Worm (Caenorhabditis elegans): ENCODE data around the gene C18E9.5.

DNA sequence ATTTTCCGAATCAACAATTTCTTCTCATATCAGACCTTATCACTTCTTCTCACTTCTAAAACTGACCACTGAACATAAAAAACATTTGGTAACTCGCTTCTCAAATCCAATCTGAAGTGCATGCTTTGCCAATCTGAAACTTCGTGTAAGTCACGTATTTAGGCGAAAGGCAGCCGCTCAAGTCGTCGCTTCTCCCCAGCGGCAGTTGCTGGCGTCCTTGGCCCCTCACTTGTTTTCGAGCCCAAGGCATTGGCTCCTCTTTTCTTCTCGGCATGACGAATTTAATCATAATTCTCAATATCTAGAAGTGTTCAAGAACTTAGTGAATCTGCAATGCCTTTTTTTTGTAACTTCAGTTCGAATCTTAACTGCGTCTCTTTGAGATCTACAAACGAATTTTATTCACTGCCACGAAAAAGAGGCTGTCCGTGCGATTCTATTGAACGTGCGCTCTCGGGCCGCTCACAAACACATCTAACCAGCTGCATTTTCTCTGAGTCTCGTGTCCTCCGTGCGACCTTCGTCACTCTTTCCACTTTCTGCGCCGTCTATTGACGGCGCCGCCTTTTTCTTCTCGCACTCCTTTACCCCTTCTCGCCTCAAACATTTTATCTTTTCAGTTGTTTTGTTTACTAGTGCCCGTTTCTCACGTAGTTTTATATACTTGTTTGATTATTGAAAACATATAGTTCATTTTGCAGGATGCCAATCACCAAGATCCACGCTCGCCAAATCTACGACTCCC is 38.2 kb upstream of the C18E9.5 start:
- TF ChIP-seq him-1 (tag; optimal IDR thresholded peaks at IDR 0.05) (no peak), W03F9.2 (tag; optimal IDR thresholded peaks at IDR 0.05) (no peak)
